Fruit fly (Drosophila melanogaster): ENCODE data around the gene Fur1.

Fur1 gene

DNA sequence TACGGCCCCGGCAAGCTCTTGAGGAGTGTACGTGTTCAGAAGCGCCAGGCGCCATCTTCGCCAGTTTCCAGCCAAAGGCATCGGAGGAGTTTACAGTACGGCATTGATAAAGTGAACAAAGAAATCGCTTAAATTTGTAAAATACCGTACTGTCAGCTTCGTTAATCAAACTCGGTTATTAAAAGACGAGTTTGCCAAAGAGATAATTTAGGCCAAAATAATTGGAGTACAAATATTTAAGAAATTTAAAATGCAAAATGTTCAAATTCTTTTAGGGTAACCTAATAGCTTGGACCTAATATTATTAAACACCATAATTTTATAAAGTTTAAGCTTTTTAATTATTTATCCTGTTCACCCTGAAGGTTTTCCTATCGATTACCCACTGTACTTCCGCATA, 21.0 kb downstream of the Fur1 start (continued):
- TF ChIP-seq lilli (GFP tag; optimal IDR thresholded peaks at IDR 0.05) (peak; percentile 3), CG10147 (GFP tag; optimal IDR thresholded peaks at IDR 0.05) (peak; percentile 3), toy (GFP tag; IDR thresholded peaks at IDR 0.05) (no peak), CG2678 (tag; optimal IDR thresholded peaks at IDR 0.05) (peak; percentile 44), CG6683 (GFP tag; optimal IDR thresholded peaks at IDR 0.05) (no peak), CG17359 (tag; optimal IDR thresholded peaks at IDR 0.05) (peak; percentile 6), CG14710 (tag; optimal IDR thresholded peaks at IDR 0.05) (peak; percentile 17), HmgZ (tag; optimal IDR thresholded peaks at IDR 0.05) (no peak), CG11504 (tag; optimal IDR thresholded peaks at IDR 0.05) (peak; percentile 28), CG17186 (GFP tag; optimal IDR thresholded peaks at IDR 0.05) (no peak), bsh (GFP tag; optimal IDR thresholded peaks at IDR 0.05) (peak; percentile 13 to 31), CG15514 (GFP tag; optimal IDR thresholded peaks at IDR 0.05) (peak; percentile 9), gem (tag; optimal IDR thresholded peaks at IDR 0.05) (peak; percentile 47), CG30403 (GFP tag; optimal IDR thresholded peaks at IDR 0.05) (peak; percentile 31), ken (GFP tag; IDR thresholded peaks at IDR 0.05) (0 out of 3 replicates have a peak, but pooled peaks have one; percentile 40), CG7556 (GFP tag; optimal IDR thresholded peaks at IDR 0.05) (peak; percentile 38), Hmr (GFP tag; optimal IDR thresholded peaks at IDR 0.05) (peak; percentile 46), Poxn (GFP tag; IDR thresholded peaks at IDR 0.05) (no peak), CG18262 (tag; optimal IDR thresholded peaks at IDR 0.05) (peak; percentile 48), CG10979 (tag; optimal IDR thresholded peaks at IDR 0.05) (peak; percentile 20), CG8388 (GFP tag; optimal IDR thresholded peaks at IDR 0.05) (no peak), org-1 (GFP tag; optimal IDR thresholded peaks at IDR 0.05) (peak; percentile 13), CG31388 (GFP tag; optimal IDR thresholded peaks at IDR 0.05) (no peak), Awh (GFP tag; IDR thresholded peaks at IDR 0.05) (no peak), Oli (tag; optimal IDR thresholded peaks at IDR 0.05) (peak; percentile 17), twi (tag; optimal IDR thresholded peaks at IDR 0.05) (no peak)

DNA sequence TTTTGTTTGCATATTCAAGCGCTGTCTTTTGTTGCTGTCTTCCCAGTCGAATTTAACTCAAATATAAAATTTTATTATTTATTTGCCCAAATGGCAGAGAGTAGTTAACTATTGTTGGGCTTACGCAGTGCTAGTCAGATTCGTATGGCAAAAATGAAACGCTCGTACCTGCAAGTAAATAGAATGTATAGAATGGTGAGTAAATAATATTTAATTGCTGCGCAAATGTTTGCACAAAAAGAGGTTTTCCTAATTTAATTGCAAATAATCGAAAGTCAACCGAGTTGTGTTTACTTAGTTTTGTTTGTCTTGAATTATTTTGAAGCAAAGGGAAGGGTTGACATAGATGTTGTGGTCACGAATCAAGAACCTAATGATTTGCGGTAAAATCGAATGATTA, 24.1 kb downstream of the Fur1 start:
- TF ChIP-seq CG1233 (GFP tag; optimal IDR thresholded peaks at IDR 0.05) (peak; percentile 23), CG17328 (GFP tag; IDR thresholded peaks at IDR 0.05) (no peak), schlank (tag; optimal IDR thresholded peaks at IDR 0.05) (peak; percentile 35), Kr (GFP tag; optimal IDR thresholded peaks at IDR 0.05) (no peak), croc (GFP tag; conservative IDR thresholded peaks at IDR 0.05) (no peak), trh (GFP tag; optimal IDR thresholded peaks at IDR 0.05) (no peak), pb (GFP tag; optimal IDR thresholded peaks at IDR 0.05) (no peak), cato (GFP tag; optimal IDR thresholded peaks at IDR 0.05; ENCODE audit: borderline replicate concordance) (no peak), CG11695 (GFP tag; IDR thresholded peaks at IDR 0.05) (no peak), CG15601 (tag; optimal IDR thresholded peaks at IDR 0.05) (no peak), h (optimal IDR thresholded peaks at IDR 0.05) (no peak), CG5180 (GFP tag; optimal IDR thresholded peaks at IDR 0.05) (no peak), odd (GFP tag; optimal IDR thresholded peaks at IDR 0.05) (no peak), CG6254 (GFP tag; optimal IDR thresholded peaks at IDR 0.05) (no peak), Hr78 (GFP tag; optimal IDR thresholded peaks at IDR 0.05) (no peak), gt (GFP tag; IDR thresholded peaks at IDR 0.05) (no peak), Asciz (GFP tag; optimal IDR thresholded peaks at IDR 0.05) (peak; percentile 38), CG17912 (GFP tag; optimal IDR thresholded peaks at IDR 0.05) (no peak), CG7839 (tag; optimal IDR thresholded peaks at IDR 0.05) (no peak), Oaz (GFP tag; IDR thresholded peaks at IDR 0.05) (no peak), CG18262 (tag; optimal IDR thresholded peaks at IDR 0.05) (no peak), Mes4 (GFP tag; optimal IDR thresholded peaks at IDR 0.05) (no peak), zfh1 (GFP tag; IDR thresholded peaks at IDR 0.05) (no peak), fd96Cb (tag; optimal IDR thresholded peaks at IDR 0.05) (no peak), sob (GFP tag; IDR thresholded peaks at IDR 0.05) (no peak), Med (GFP tag) (peak; percentile 74), shn (GFP tag; optimal IDR thresholded peaks at IDR 0.05) (no peak)
